Fruit fly (Drosophila melanogaster) whole organism, prepupa: ENCODE measurements around the gene CG18744.

Source experiments
- CG11294 ChIP-seq: fragments of 200-800 bp; sonication (Bioruptor generic); IDR thresholded peaks from 2 replicates; pipeline ENCODE4 v1.3.6; 2022; ENCODE audit warnings: missing biosample characterization, missing genetic modification characterization
- CG15336 ChIP-seq: fragments of 200-800 bp; sonication (Bioruptor generic); IDR thresholded peaks from 2 replicates; pipeline ENCODE4 v1.3.6; 2022; ENCODE audit warnings: missing biosample characterization, missing genetic modification characterization
- CG3919 ChIP-seq: fragments of 200-800 bp; sonication (Bioruptor generic); optimal IDR thresholded peaks from 3 replicates; lab custom pipeline; 2016; ENCODE audit warnings: missing biosample characterization, missing genetic modification characterization
- CG6792 ChIP-seq: fragments of 200-800 bp; sonication (Bioruptor generic); optimal IDR thresholded peaks from 3 replicates; lab custom pipeline; 2016; ENCODE audit warnings: missing biosample characterization, missing genetic modification characterization
- CG8632 ChIP-seq: fragments of 200-800 bp; sonication (Bioruptor generic); optimal IDR thresholded peaks from 3 replicates; lab custom pipeline; 2016; ENCODE audit warnings: missing biosample characterization, missing genetic modification characterization
- Sox102F ChIP-seq: fragments of 200-800 bp; sonication (Bioruptor generic); optimal IDR thresholded peaks from 2 replicates; lab custom pipeline; 2016; ENCODE audit warnings: missing biosample characterization, mild to moderate bottlenecking, missing genetic modification characterization
- fd59A ChIP-seq: fragments of 200-800 bp; sonication (Bioruptor generic); optimal IDR thresholded peaks from 2 replicates; lab custom pipeline; 2017; ENCODE audit warnings: missing biosample characterization, mild to moderate bottlenecking, missing genetic modification characterization, missing genetic modification reagents
- pdm3 ChIP-seq: fragments of 200-800 bp; sonication (Bioruptor generic); optimal IDR thresholded peaks from 3 replicates; lab custom pipeline; 2016; ENCODE audit warnings: missing biosample characterization, missing genetic modification characterization

- TF ChIP-seq CG6792 (GFP tag; lab: Kevin White, UChicago) (no peak), CG8632 (GFP tag; lab: Kevin White, UChicago) (no peak), Sox102F (GFP tag; lab: Kevin White, UChicago) (no peak), fd59A (GFP tag; lab: Kevin White, UChicago) (peak; percentile 4), CG3919 (peak; percentile 8), CG15336 (GFP tag; lab: Robert Waterston, UW) (0 out of 2 replicates have a peak, but pooled peaks have one; percentile 10), pdm3 (GFP tag; lab: Kevin White, UChicago) (peak; percentile 40), CG11294 (GFP tag; lab: Robert Waterston, UW) (no peak; the same call in 1 of the 2 replicates)
Observed at dm6 chr3R:7821559-7821958, 23.0 kb upstream of the CG18744 start.
